Worm (Caenorhabditis elegans): ENCODE data around the gene srz-82.

- TF ChIP-seq T26A5.8 (tag; optimal IDR thresholded peaks at IDR 0.05) (no peak), egl-18 (GFP tag; IDR thresholded peaks at IDR 0.05) (no peak), bed-2 (GFP tag; IDR thresholded peaks at IDR 0.05) (no peak), lin-35 (GFP tag; optimal IDR thresholded peaks at IDR 0.05) (no peak), lir-1 (GFP tag; conservative IDR thresholded peaks at IDR 0.05) (no peak), F55B11.4 (tag; optimal IDR thresholded peaks at IDR 0.05; ENCODE audit: borderline replicate concordance, insufficient read depth) (no peak), nhr-179 (tag; optimal IDR thresholded peaks at IDR 0.05) (no peak), pha-4 (tag; optimal IDR thresholded peaks at IDR 0.05) (no peak), nhr-90 (tag; optimal IDR thresholded peaks at IDR 0.05) (no peak)
Measured at ce11 chrIV:3509477-3510063, 26.9 kb downstream of the srz-82 start, which contains the start of gene ced-10.

All from whole organism, young adult.